Fruit fly (Drosophila melanogaster) whole organism, prepupa: ENCODE results near the gene Exn.

Source experiments
- Blimp-1 ChIP-seq: fragments of 200-800 bp; sonication (Bioruptor generic); optimal IDR thresholded peaks from 3 replicates; lab custom pipeline; 2017; ENCODE audit warnings: missing biosample characterization, missing genetic modification characterization, mild to moderate bottlenecking, moderate library complexity, missing genetic modification reagents
- CG11294 ChIP-seq: fragments of 200-800 bp; sonication (Bioruptor generic); IDR thresholded peaks from 2 replicates; pipeline ENCODE4 v1.3.6; 2022; ENCODE audit warnings: missing biosample characterization, missing genetic modification characterization
- CG1621 ChIP-seq: fragments of 200-800 bp; sonication (Bioruptor generic); optimal IDR thresholded peaks from 3 replicates; lab custom pipeline; 2018; ENCODE audit warnings: missing biosample characterization, mild to moderate bottlenecking, missing genetic modification characterization
- CG32006 ChIP-seq: fragments of 200-800 bp; sonication (Bioruptor generic); optimal IDR thresholded peaks from 3 replicates; lab custom pipeline; 2017; ENCODE audit warnings: missing biosample characterization, mild to moderate bottlenecking, missing genetic modification characterization
- CG34406 ChIP-seq: fragments of 200-800 bp; sonication (Bioruptor generic); optimal IDR thresholded peaks from 3 replicates; lab custom pipeline; 2016; ENCODE audit warnings: missing biosample characterization, missing genetic modification characterization
- CG3919 ChIP-seq: fragments of 200-800 bp; sonication (Bioruptor generic); optimal IDR thresholded peaks from 3 replicates; lab custom pipeline; 2016; ENCODE audit warnings: missing biosample characterization, missing genetic modification characterization
- CG4318 ChIP-seq: fragments of 200-800 bp; sonication (Bioruptor generic); optimal IDR thresholded peaks from 3 replicates; lab custom pipeline; 2017; ENCODE audit warnings: missing biosample characterization, mild to moderate bottlenecking, missing genetic modification characterization
- CG6276 ChIP-seq: fragments of 200-800 bp; sonication (Bioruptor generic); optimal IDR thresholded peaks from 2 replicates; lab custom pipeline; 2017; ENCODE audit warnings: missing biosample characterization, mild to moderate bottlenecking, missing genetic modification characterization
- CG6854 ChIP-seq: fragments of 200-800 bp; sonication (Bioruptor generic); optimal IDR thresholded peaks from 2 replicates; lab custom pipeline; 2017; ENCODE audit warnings: missing biosample characterization, mild to moderate bottlenecking, missing genetic modification characterization
- CG8119 ChIP-seq: fragments of 200-800 bp; sonication (Bioruptor generic); IDR thresholded peaks from 3 replicates; pipeline ENCODE4 v1.3.6; 2022; ENCODE audit warnings: missing biosample characterization, missing genetic modification characterization
- Eip75B ChIP-seq: fragments of 200-800 bp; sonication (Bioruptor generic); optimal IDR thresholded peaks from 3 replicates; lab custom pipeline; 2016; ENCODE audit warnings: missing biosample characterization, missing genetic modification characterization
- Eip78C ChIP-seq: fragments of 200-800 bp; sonication (Bioruptor generic); peaks from one replicate; lab custom pipeline; 2016; ENCODE audit warnings: missing biosample characterization, missing genetic modification characterization
- Eip93F ChIP-seq: fragments of 200-800 bp; sonication (Bioruptor generic); optimal IDR thresholded peaks from 2 replicates; lab custom pipeline; 2016; ENCODE audit warnings: missing biosample characterization, mild to moderate bottlenecking, missing genetic modification characterization
- Gug ChIP-seq: fragments of 200-800 bp; sonication (Bioruptor generic); IDR thresholded peaks from 2 replicates; pipeline ENCODE4 v1.3.6; 2022; ENCODE audit warnings: missing biosample characterization, missing genetic modification characterization
- Hr4 ChIP-seq: fragments of 200-800 bp; sonication (Bioruptor generic); optimal IDR thresholded peaks from 3 replicates; lab custom pipeline; 2016; ENCODE audit warnings: missing biosample characterization, missing genetic modification characterization
- Met ChIP-seq: fragments of 200-800 bp; sonication (Bioruptor generic); optimal IDR thresholded peaks from 3 replicates; lab custom pipeline; 2016; ENCODE audit warnings: missing biosample characterization, missing genetic modification characterization
- OdsH ChIP-seq: fragments of 200-800 bp; sonication (Bioruptor generic); optimal IDR thresholded peaks from 3 replicates; lab custom pipeline; 2016; ENCODE audit warnings: missing biosample characterization, missing genetic modification characterization
- Sox14 ChIP-seq: fragments of 200-800 bp; sonication (Bioruptor generic); optimal IDR thresholded peaks from 3 replicates; lab custom pipeline; 2016; ENCODE audit warnings: missing biosample characterization, missing genetic modification characterization
- Sox15 ChIP-seq: fragments of 200-800 bp; sonication (Bioruptor generic); optimal IDR thresholded peaks from 3 replicates; lab custom pipeline; 2016; ENCODE audit warnings: missing biosample characterization, missing genetic modification characterization
- dsx ChIP-seq: fragments of 200-800 bp; optimal IDR thresholded peaks from 3 replicates; lab custom pipeline; 2019; ENCODE audit warnings: missing biosample characterization, mild to moderate bottlenecking, missing genetic modification characterization, moderate library complexity; ENCODE audit not compliant: poor library complexity, severe bottlenecking
- eg ChIP-seq: fragments of 200-800 bp; sonication (Bioruptor generic); IDR thresholded peaks from 3 replicates; pipeline ENCODE4 v1.3.6; 2022; ENCODE audit warnings: missing biosample characterization, missing genetic modification characterization
- esn ChIP-seq: fragments of 200-800 bp; sonication (Bioruptor generic); optimal IDR thresholded peaks from 2 replicates; lab custom pipeline; 2016; ENCODE audit warnings: missing biosample characterization, mild to moderate bottlenecking, missing genetic modification characterization, moderate library complexity
- fkh ChIP-seq: fragments of 200-800 bp; sonication (Bioruptor generic); optimal IDR thresholded peaks from 3 replicates; lab custom pipeline; 2017; ENCODE audit warnings: missing biosample characterization, mild to moderate bottlenecking, missing genetic modification characterization, moderate library complexity
- pdm3 ChIP-seq: fragments of 200-800 bp; sonication (Bioruptor generic); optimal IDR thresholded peaks from 3 replicates; lab custom pipeline; 2016; ENCODE audit warnings: missing biosample characterization, missing genetic modification characterization
- salr ChIP-seq, 2 experiments: fragments of 200-800 bp; sonication (Bioruptor generic); optimal IDR thresholded peaks; 3 replicates each; lab custom pipeline; 2016 to 2018; ENCODE audit warnings: missing biosample characterization in 2 of 2, missing genetic modification characterization in 2 of 2, mild to moderate bottlenecking in 1 of 2
- ss ChIP-seq, 2 experiments: fragments of 200-800 bp; sonication (Bioruptor generic); optimal IDR thresholded peaks; 2 replicates in 1 of 2; 3 replicates in 1 of 2; lab custom pipeline; 2017 to 2018; ENCODE audit warnings: mild to moderate bottlenecking in 2 of 2, missing biosample characterization in 2 of 2, missing genetic modification characterization in 2 of 2, moderate library complexity in 1 of 2
- svp ChIP-seq: fragments of 200-800 bp; sonication (Bioruptor generic); peaks from one replicate; lab custom pipeline; 2016; ENCODE audit warnings: missing biosample characterization, missing genetic modification characterization
- topi ChIP-seq: fragments of 200-800 bp; sonication (Bioruptor generic); optimal IDR thresholded peaks from 3 replicates; lab custom pipeline; 2016; ENCODE audit warnings: missing biosample characterization, missing genetic modification characterization
- vri ChIP-seq: fragments of 200-800 bp; sonication (Bioruptor generic); optimal IDR thresholded peaks from 3 replicates; lab custom pipeline; 2016; ENCODE audit warnings: missing biosample characterization, mild to moderate bottlenecking, missing genetic modification characterization

Exn gene

DNA sequence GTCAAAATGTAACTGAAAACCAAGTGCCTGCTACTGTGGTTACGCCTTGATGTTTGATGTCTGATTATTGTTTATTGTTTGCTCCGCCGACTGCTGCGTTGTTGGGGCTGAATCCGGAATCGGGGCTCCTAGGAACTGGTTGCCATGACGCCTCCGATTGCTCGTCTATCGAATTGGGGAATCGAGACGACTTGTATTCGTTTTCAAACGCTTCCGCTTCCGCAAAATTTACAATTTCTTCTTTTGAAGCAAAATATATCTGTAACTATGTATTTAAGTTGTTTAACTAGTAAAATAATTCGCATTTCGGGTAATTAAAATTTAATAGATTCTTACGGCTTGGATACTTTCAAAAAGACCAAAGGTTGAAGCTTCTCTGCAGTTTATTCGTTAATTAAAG is 52.9 kb downstream of the Exn start, which contains the start of gene CG6652:
CG6652 (minus strand) TSS at position 101 of the 400 bp plus-strand sequence.
- TF ChIP-seq topi (no peak), CG4318 (GFP tag; lab: Kevin White, UChicago) (no peak)

DNA sequence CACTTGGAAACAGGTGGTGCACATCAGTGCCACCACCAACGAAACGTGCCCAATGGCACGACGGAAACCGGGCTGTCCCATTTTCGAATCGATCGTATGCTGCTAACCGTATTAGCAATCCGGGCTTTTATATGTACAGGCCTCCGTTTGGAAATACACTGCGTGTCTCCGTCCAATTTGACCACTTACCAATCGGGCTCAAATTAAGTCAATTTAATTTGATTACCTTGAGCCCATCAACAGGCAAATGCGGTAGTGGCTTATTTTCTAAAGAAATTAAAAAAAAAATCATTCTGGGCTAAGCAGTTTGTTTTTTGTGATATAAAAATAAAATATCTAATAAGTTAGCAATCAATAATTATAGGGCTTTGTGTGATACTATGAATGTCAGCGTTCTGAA is 53.8 kb downstream of the Exn start, which contains the start of gene a10:
a10 (minus strand) TSS at position 101 of the 400 bp plus-strand sequence.
- no peak for TF ChIP-seq Eip78C (GFP tag; lab: Kevin White, UChicago)
- no peak for TF ChIP-seq esn (GFP tag; lab: Kevin White, UChicago)
- TF ChIP-seq, all 60 proteins: peak for 0

DNA sequence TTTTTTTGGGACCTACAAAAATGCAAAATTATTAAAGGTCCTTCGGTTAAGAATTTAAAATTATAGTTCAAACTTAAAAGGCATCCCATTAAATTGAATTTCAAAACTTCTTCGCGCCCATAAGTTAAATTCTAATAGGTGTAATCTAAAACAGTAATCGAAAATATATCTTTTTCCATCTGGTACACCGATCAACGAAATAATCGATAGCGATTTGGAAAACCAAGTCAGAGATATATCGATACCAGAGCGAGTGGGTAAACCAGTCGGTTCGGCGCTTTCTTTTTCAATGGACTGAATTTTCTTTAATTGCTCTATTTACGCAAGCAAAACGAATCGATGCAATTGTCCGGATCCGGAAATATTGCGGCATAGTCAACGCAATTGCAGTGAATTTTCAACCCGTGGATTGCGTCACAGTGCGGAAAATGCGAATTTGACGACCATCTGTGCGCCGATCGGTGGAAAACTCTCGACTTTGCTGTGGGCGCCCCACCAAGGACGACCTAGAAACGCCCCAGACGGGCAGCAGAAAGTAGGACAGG is 54.4 kb downstream of the Exn start, which contains the start of gene Fit2:
Fit2 (plus strand) TSS at position 234 of the 545 bp plus-strand sequence.
- TF ChIP-seq CG6854 (GFP tag; lab: Kevin White, UChicago): no peak
- TF ChIP-seq Gug: no peak
- no peak for TF ChIP-seq CG3919
- TF ChIP-seq dsx (GFP tag; lab: Kevin White, UChicago): no peak
- no peak for TF ChIP-seq Met
- TF ChIP-seq eg (GFP tag; lab: Robert Waterston, UW): no peak
- TF ChIP-seq svp (GFP tag; lab: Kevin White, UChicago): no peak
- no peak for TF ChIP-seq Eip75B (GFP tag; lab: Kevin White, UChicago)
- TF ChIP-seq, all 60 proteins: peak for 0

DNA sequence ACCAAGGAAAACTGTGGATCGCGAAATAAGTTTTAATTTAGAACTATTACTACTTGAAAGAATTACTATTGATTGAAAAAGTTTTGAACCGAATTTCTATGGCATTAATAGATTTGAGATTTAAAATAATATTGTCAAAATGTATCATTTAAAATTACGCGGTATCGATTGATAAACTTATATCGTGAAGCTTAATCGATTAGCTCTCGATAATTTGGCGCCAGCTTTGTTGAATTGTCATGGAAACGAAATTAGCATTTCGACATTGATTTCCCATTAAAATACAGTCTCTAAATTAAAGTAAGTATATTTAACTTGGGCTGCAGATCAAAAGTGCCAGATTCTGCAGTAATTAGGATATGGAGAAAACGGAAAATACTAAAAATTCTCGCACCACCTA is 57.5 kb downstream of the Exn start, which contains the start of gene CG7730:
CG7730 (plus strand) TSS at position 206 of the 400 bp plus-strand sequence.
- TF ChIP-seq salr (GFP tag; optimal IDR thresholded peaks at IDR 0.05; lab: Kevin White, UChicago) (no peak), CG6854 (GFP tag; lab: Kevin White, UChicago) (no peak), Sox14 (GFP tag; lab: Kevin White, UChicago) (no peak), ss (GFP tag; optimal IDR thresholded peaks at IDR 0.05; lab: Kevin White, UChicago) (no peak), CG11294 (GFP tag; lab: Robert Waterston, UW) (no peak), Hr4 (GFP tag; lab: Kevin White, UChicago) (no peak), vri (no peak)

DNA sequence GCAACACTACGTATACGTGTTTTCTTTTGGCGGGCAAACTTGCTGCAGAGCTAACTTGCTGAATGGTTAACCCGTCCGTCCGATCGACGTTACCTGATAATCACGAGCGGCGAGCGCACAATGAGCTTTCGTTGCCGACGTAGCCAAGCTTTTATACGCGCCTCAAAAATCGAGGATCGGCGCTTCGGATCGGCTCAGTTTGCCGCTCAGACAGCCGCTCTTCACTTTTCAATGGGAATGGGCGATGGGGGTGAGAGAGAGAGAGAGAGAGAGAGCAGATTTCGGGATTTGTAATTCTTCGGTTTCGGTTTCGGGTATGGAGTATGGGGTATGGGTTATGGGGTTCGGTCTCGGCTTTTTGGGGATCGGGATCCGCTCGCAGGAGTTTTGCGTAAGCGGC is 62.2 kb downstream of the Exn start, which contains the start of gene Ilp8:
Ilp8 (minus strand) TSS at position 110 of the 400 bp plus-strand sequence.
- TF ChIP-seq CG4318 (GFP tag; lab: Kevin White, UChicago) (no peak), CG6276 (no peak), CG32006 (no peak), CG6854 (GFP tag; lab: Kevin White, UChicago) (peak; percentile 49), Blimp-1 (GFP tag; lab: Kevin White, UChicago) (peak; percentile 13), Sox15 (GFP tag; lab: Kevin White, UChicago) (no peak)

DNA sequence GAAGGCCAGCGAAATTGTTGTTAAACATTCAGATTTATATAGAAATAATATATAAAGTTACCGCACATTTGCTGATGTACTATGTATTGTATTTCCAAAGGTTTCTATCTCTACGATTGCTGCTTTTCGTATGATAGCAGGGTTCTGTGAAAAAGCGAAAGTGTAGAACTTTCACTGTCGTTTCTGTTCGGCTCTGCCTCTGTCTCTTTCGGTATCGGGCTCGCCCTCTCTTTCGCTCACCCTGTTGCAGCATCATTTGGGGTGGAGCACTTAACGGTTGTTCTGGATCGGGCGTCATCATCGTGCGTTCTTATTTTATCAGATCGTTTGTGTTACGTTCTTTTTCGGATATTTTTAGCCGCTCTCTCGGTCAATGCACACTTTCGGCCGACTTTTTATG is 63.5 kb downstream of the Exn start:
- TF ChIP-seq Blimp-1 (GFP tag; lab: Kevin White, UChicago) (peak; percentile 95), OdsH (no peak), fkh (GFP tag; lab: Kevin White, UChicago) (no peak)

DNA sequence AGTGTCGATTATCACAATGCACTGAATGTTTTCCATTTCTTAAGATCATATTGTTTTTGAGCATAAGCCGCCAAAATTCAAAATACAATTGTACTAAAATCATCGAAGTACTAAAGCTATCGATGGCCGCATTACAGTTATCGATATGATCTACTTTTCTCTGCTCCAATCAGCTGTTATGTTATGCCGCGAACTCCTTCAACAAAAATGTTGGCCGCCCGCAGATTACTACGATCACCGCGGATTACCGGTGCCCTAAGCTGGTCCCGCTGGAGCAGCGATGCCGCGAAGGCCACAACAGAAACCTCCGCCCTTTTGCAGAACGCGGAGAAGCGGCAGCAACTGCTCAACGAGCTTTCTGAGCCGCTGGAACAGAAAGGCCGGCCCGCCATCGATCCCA is 65.7 kb downstream of the Exn start, which contains the start of gene beg:
beg (plus strand) TSS at position 177 of the 400 bp plus-strand sequence.
- TF ChIP-seq eg (GFP tag; lab: Robert Waterston, UW): no peak
- TF ChIP-seq CG4318 (GFP tag; lab: Kevin White, UChicago): no peak
- no peak for TF ChIP-seq vri
- no peak for TF ChIP-seq CG8119 (GFP tag; lab: Robert Waterston, UW)
- TF ChIP-seq fkh (GFP tag; lab: Kevin White, UChicago): no peak
- TF ChIP-seq CG34406 (GFP tag; lab: Kevin White, UChicago): no peak
- TF ChIP-seq CG6276: no peak
- no peak for TF ChIP-seq svp (GFP tag; lab: Kevin White, UChicago)
- TF ChIP-seq CG1621 (tag; lab: Kevin White, UChicago): no peak
- TF ChIP-seq pdm3 (GFP tag; lab: Kevin White, UChicago): no peak
- no peak for TF ChIP-seq OdsH
- TF ChIP-seq ss (GFP tag; optimal IDR thresholded peaks at IDR 0.05; lab: Kevin White, UChicago): no peak
- TF ChIP-seq Eip93F (GFP tag; lab: Kevin White, UChicago): no peak
- no peak for TF ChIP-seq Eip75B (GFP tag; lab: Kevin White, UChicago)
